Worm (Caenorhabditis elegans): ENCODE measurements around the gene pas-1.

ce11 chrV:14449397-14449796, 27.0 kb upstream of the pas-1 start, which contains the start of gene F23B12.7:
- TF ChIP-seq ztf-16 (tag; optimal IDR thresholded peaks at IDR 0.05) (no peak), pqm-1 (tag; optimal IDR thresholded peaks at IDR 0.05) (no peak), ceh-6 (GFP tag; optimal IDR thresholded peaks at IDR 0.05) (no peak), sdc-2 (tag; optimal IDR thresholded peaks at IDR 0.05) (no peak), ceh-2 (tag; optimal IDR thresholded peaks at IDR 0.05) (no peak), madf-2 (tag; optimal IDR thresholded peaks at IDR 0.05) (no peak), zip-5 (tag; optimal IDR thresholded peaks at IDR 0.05) (no peak)

All from whole organism, late embryonic.